Worm (Caenorhabditis elegans): Measurements from ENCODE around the gene srt-5.

ce11 chrV:3128803-3129202 lies 48.1 kb upstream of the srt-5 start, which contains the start of gene tat-6:
- TF ChIP-seq him-1 (tag; optimal IDR thresholded peaks at IDR 0.05): no peak
- TF ChIP-seq dao-5 (tag; optimal IDR thresholded peaks at IDR 0.05): no peak
